Fruit fly (Drosophila melanogaster) whole organism, pupa: ENCODE data around the gene Top3alpha.

ENCODE experiments used
- CG10348 ChIP-seq: fragments of 200-800 bp; sonication (Bioruptor generic); IDR thresholded peaks from 2 replicates; pipeline ENCODE4 v1.3.6; 2022; ENCODE audit warnings: missing biosample characterization, missing genetic modification characterization
- CG12605 ChIP-seq: fragments of 200-800 bp; sonication (Bioruptor generic); IDR thresholded peaks from 2 replicates; pipeline ENCODE4 v1.3.6; 2022; ENCODE audit warnings: missing biosample characterization, missing genetic modification characterization
- CG13204 ChIP-seq: fragments of 200-800 bp; sonication (Bioruptor generic); optimal IDR thresholded peaks from 2 replicates; lab custom pipeline; 2018; ENCODE audit warnings: missing biosample characterization, mild to moderate bottlenecking, missing genetic modification characterization, moderate library complexity
- CG14655 ChIP-seq: fragments of 200-800 bp; sonication (Bioruptor generic); optimal IDR thresholded peaks from 3 replicates; lab custom pipeline; 2017; ENCODE audit warnings: mild to moderate bottlenecking, missing biosample characterization, missing genetic modification reagents, missing genetic modification characterization
- CG17806 ChIP-seq: fragments of 200-800 bp; sonication (Bioruptor generic); optimal IDR thresholded peaks from 2 replicates; lab custom pipeline; 2018; ENCODE audit warnings: missing biosample characterization, mild to moderate bottlenecking, missing genetic modification characterization, moderate library complexity
- CG32121 ChIP-seq: fragments of 200-800 bp; sonication (Bioruptor generic); IDR thresholded peaks from 2 replicates; pipeline ENCODE4 v1.3.6; 2022; ENCODE audit warnings: missing biosample characterization, missing genetic modification characterization
- CG34367 ChIP-seq: fragments of 200-800 bp; sonication (Bioruptor generic); optimal IDR thresholded peaks from 2 replicates; lab custom pipeline; 2018; ENCODE audit warnings: missing biosample characterization, mild to moderate bottlenecking, missing genetic modification characterization
- CG4496 ChIP-seq: fragments of 200-800 bp; sonication (Bioruptor generic); IDR thresholded peaks from 3 replicates; pipeline ENCODE4 v1.3.6; 2022; ENCODE audit warnings: missing biosample characterization, missing genetic modification characterization
- CG8159 ChIP-seq: fragments of 200-800 bp; sonication (Bioruptor generic); optimal IDR thresholded peaks from 3 replicates; lab custom pipeline; 2018; ENCODE audit warnings: missing biosample characterization, mild to moderate bottlenecking, missing genetic modification characterization, moderate library complexity
- CG8301 ChIP-seq: fragments of 200-800 bp; sonication (Bioruptor generic); optimal IDR thresholded peaks from 2 replicates; lab custom pipeline; 2018; ENCODE audit warnings: missing biosample characterization, mild to moderate bottlenecking, missing genetic modification characterization
- CG9948 ChIP-seq: fragments of 200-800 bp; sonication (Bioruptor generic); optimal IDR thresholded peaks from 2 replicates; lab custom pipeline; 2018; ENCODE audit warnings: missing biosample characterization, mild to moderate bottlenecking, missing genetic modification characterization, moderate library complexity
- EcR ChIP-seq: fragments of 200-800 bp; sonication (Bioruptor generic); optimal IDR thresholded peaks from 3 replicates; lab custom pipeline; 2019; ENCODE audit warnings: missing biosample characterization, missing genetic modification characterization, mild to moderate bottlenecking, moderate library complexity, missing genetic modification reagents
- Ets98B ChIP-seq: fragments of 200-800 bp; sonication (Bioruptor generic); IDR thresholded peaks from 2 replicates; pipeline ENCODE4 v1.3.6; 2022; ENCODE audit warnings: missing biosample characterization, missing genetic modification characterization
- Pif1A ChIP-seq: fragments of 200-800 bp; sonication (Bioruptor generic); optimal IDR thresholded peaks from 3 replicates; lab custom pipeline; 2016; ENCODE audit warnings: missing biosample characterization, missing genetic modification characterization
- Pif1B ChIP-seq: fragments of 200-800 bp; sonication (Bioruptor generic); optimal IDR thresholded peaks from 3 replicates; lab custom pipeline; 2016; ENCODE audit warnings: missing biosample characterization, missing genetic modification characterization
- Snoo ChIP-seq: fragments of 200-800 bp; sonication (Bioruptor generic); optimal IDR thresholded peaks from 3 replicates; lab custom pipeline; 2017; ENCODE audit warnings: missing biosample characterization, mild to moderate bottlenecking, missing genetic modification characterization, inconsistent platforms
- fd96Ca ChIP-seq: fragments of 200-800 bp; sonication (Bioruptor generic); IDR thresholded peaks from 3 replicates; pipeline ENCODE4 v1.3.6; 2022; ENCODE audit warnings: missing biosample characterization, missing genetic modification characterization
- gl ChIP-seq: fragments of 200-800 bp; sonication (Bioruptor generic); optimal IDR thresholded peaks from 2 replicates; lab custom pipeline; 2018; ENCODE audit warnings: missing biosample characterization, mild to moderate bottlenecking, missing genetic modification characterization
- rn ChIP-seq: fragments of 200-800 bp; sonication (Bioruptor generic); IDR thresholded peaks from 2 replicates; pipeline ENCODE4 v1.3.6; 2022; ENCODE audit warnings: missing biosample characterization, missing genetic modification characterization

The Top3alpha gene

dm6 chr2L:19455209-19455608 is 42.8 kb upstream of the Top3alpha start:
- no peak for TF ChIP-seq CG17806
- TF ChIP-seq CG32121: peak; percentile 26; the same call in 1 of the 2 replicates

dm6 chr2L:19455723-19456122 is 42.2 kb upstream of the Top3alpha start:
- TF ChIP-seq CG14655 (GFP tag; lab: Kevin White, UChicago) (no peak), Pif1B (no peak)

- TF ChIP-seq CG32121 (no peak), CG12605 (GFP tag; lab: Robert Waterston, UW) (no peak), CG10348 (GFP tag; lab: Robert Waterston, UW) (no peak), fd96Ca (GFP tag; lab: Robert Waterston, UW) (no peak), CG8159 (tag; lab: Kevin White, UChicago) (no peak), CG13204 (no peak), Pif1A (GFP tag; lab: Kevin White, UChicago) (no peak), Snoo (tag; lab: Kevin White, UChicago) (no peak), CG14655 (GFP tag; lab: Kevin White, UChicago) (no peak)
Measured at dm6 chr2L:19457890-19458580, 39.9 kb upstream of the Top3alpha start.

- TF ChIP-seq CG17806 (no peak), CG8159 (tag; lab: Kevin White, UChicago) (no peak), fd96Ca (GFP tag; lab: Robert Waterston, UW) (no peak), CG14655 (GFP tag; lab: Kevin White, UChicago) (no peak), Pif1A (GFP tag; lab: Kevin White, UChicago) (no peak), Pif1B (no peak), Snoo (tag; lab: Kevin White, UChicago) (no peak), CG32121 (no peak), CG8301 (tag; lab: Kevin White, UChicago) (no peak), CG12605 (GFP tag; lab: Robert Waterston, UW) (no peak), EcR (no peak), gl (tag; lab: Kevin White, UChicago) (no peak), CG10348 (GFP tag; lab: Robert Waterston, UW) (no peak), CG34367 (no peak), Ets98B (GFP tag; lab: Robert Waterston, UW) (no peak), CG13204 (no peak), rn (GFP tag; lab: Robert Waterston, UW) (no peak)
Measured at dm6 chr2L:19459404-19459803, 38.6 kb upstream of the Top3alpha start.

- TF ChIP-seq CG4496: peak; percentile 72; the same call in 2 of the 3 replicates
- no peak for TF ChIP-seq Pif1A (GFP tag; lab: Kevin White, UChicago)
- peak; percentile 19; the same call in 1 of the 2 replicates for TF ChIP-seq Ets98B (GFP tag; lab: Robert Waterston, UW)
Measured at dm6 chr2L:19462898-19463297, 35.1 kb upstream of the Top3alpha start.

- no peak for TF ChIP-seq Pif1B
- peak; percentile 70 for TF ChIP-seq CG14655 (GFP tag; lab: Kevin White, UChicago)
- no peak for TF ChIP-seq CG13204
- no peak for TF ChIP-seq CG4496
- no peak for TF ChIP-seq fd96Ca (GFP tag; lab: Robert Waterston, UW)
- peak; percentile 8 for TF ChIP-seq CG8301 (tag; lab: Kevin White, UChicago)
- 0 out of 2 replicates have a peak, but pooled peaks have one; percentile 7 for TF ChIP-seq CG12605 (GFP tag; lab: Robert Waterston, UW)
- peak; percentile 2 for TF ChIP-seq Pif1A (GFP tag; lab: Kevin White, UChicago)
- TF ChIP-seq CG32121: no peak
- TF ChIP-seq CG9948 (tag; lab: Kevin White, UChicago): peak; percentile 23
Measured at dm6 chr2L:19463405-19463804, 34.6 kb upstream of the Top3alpha start.

- TF ChIP-seq CG9948 (tag; lab: Kevin White, UChicago) (no peak), Pif1B (no peak), CG4496 (peak; percentile 53; the same call in 1 of the 3 replicates), CG13204 (no peak), CG34367 (no peak)
Measured at dm6 chr2L:19463824-19464317, 34.1 kb upstream of the Top3alpha start, which contains the start of gene tj. Gene tj (plus strand): TSS chr2L:19464267.

- TF ChIP-seq CG17806 (no peak), Pif1A (GFP tag; lab: Kevin White, UChicago) (no peak), CG12605 (GFP tag; lab: Robert Waterston, UW) (no peak), Pif1B (no peak), CG9948 (tag; lab: Kevin White, UChicago) (no peak), rn (GFP tag; lab: Robert Waterston, UW) (no peak)
Measured at dm6 chr2L:19469090-19469489, 28.9 kb upstream of the Top3alpha start.
